Worm (Caenorhabditis elegans) whole organism, young adult: ENCODE data around the gene dmd-7.

Experiments
- B0336.3 ChIP-seq: fragments of 200-800 bp; sonication (Bioruptor generic); IDR thresholded peaks from 2 replicates; pipeline ENCODE4 v1.3.6; 2022; ENCODE audit warnings: missing genetic modification characterization, missing compliant biosample characterization
- F33H1.4 ChIP-seq: fragments of 200-800 bp; sonication (Bioruptor generic); IDR thresholded peaks from 2 replicates; pipeline ENCODE4 v1.3.6; 2022; ENCODE audit warnings: missing genetic modification reagents, missing genetic modification characterization, missing compliant biosample characterization
- F52B5.7 ChIP-seq: sonication (generic microtip); optimal IDR thresholded peaks from 2 replicates; lab custom pipeline; 2016; ENCODE audit warnings: mild to moderate bottlenecking, missing genetic modification characterization, missing compliant biosample characterization
- F57A8.1 ChIP-seq: fragments of 200-800 bp; sonication (Bioruptor generic); optimal IDR thresholded peaks from 2 replicates; lab custom pipeline; 2018; ENCODE audit warnings: mild to moderate bottlenecking, missing genetic modification characterization, moderate library complexity, missing compliant biosample characterization
- K11D2.4 ChIP-seq: fragments of 200-800 bp; sonication (Bioruptor generic); IDR thresholded peaks from 2 replicates; pipeline ENCODE4 v1.3.6; 2022; ENCODE audit warnings: missing genetic modification reagents, missing genetic modification characterization, missing compliant biosample characterization
- Y56A3A.18 ChIP-seq: fragments of 200-800 bp; sonication (Bioruptor generic); IDR thresholded peaks from 2 replicates; pipeline ENCODE4 v1.3.6; 2022; ENCODE audit warnings: missing genetic modification reagents, missing genetic modification characterization, missing compliant biosample characterization
- ama-1 ChIP-seq, 3 experiments: fragments of 150-350 bp in 1 of 3; sonication (generic microtip) in 2 of 3; optimal IDR thresholded peaks; 2 replicates each; lab custom pipeline; 2014 to 2018; ENCODE audit warnings: missing biosample characterization in 2 of 3, missing genetic modification characterization in 2 of 3, missing genetic modification reagents in 2 of 3
- aptf-3 ChIP-seq: fragments of 200-800 bp; sonication (Bioruptor generic); IDR thresholded peaks from 2 replicates; pipeline ENCODE4 v1.3.6; 2022; ENCODE audit warnings: missing genetic modification characterization, missing compliant biosample characterization
- athp-1 ChIP-seq: sonication (generic microtip); optimal IDR thresholded peaks from 2 replicates; lab custom pipeline; 2017; ENCODE audit warnings: mild to moderate bottlenecking, missing genetic modification characterization, missing compliant biosample characterization
- cebp-1 ChIP-seq, 2 experiments: fragments of 200-800 bp in 1 of 2; sonication (Bioruptor generic) in 1 of 2; sonication (generic microtip) in 1 of 2; IDR thresholded peaks in 1 of 2; optimal IDR thresholded peaks in 1 of 2; 2 replicates each; pipeline versions ENCODE4 v1.3.6 to Lab custom; 2017 to 2022; ENCODE audit warnings: missing compliant biosample characterization in 2 of 2, missing genetic modification characterization in 2 of 2, mild to moderate bottlenecking in 1 of 2, missing genetic modification reagents in 1 of 2, moderate library complexity in 1 of 2
- cebp-2 ChIP-seq: fragments of 200-800 bp; sonication (Bioruptor generic); IDR thresholded peaks from 2 replicates; pipeline ENCODE4 v1.3.6; 2022; ENCODE audit warnings: missing genetic modification characterization, missing compliant biosample characterization
- chd-7 ChIP-seq: sonication (generic microtip); optimal IDR thresholded peaks from 2 replicates; lab custom pipeline; 2016; ENCODE audit warnings: mild to moderate bottlenecking, missing genetic modification characterization, moderate library complexity, missing compliant biosample characterization
- dpff-1 ChIP-seq: sonication (generic microtip); optimal IDR thresholded peaks from 2 replicates; lab custom pipeline; 2017; ENCODE audit warnings: mild to moderate bottlenecking, missing genetic modification characterization, missing compliant biosample characterization
- efl-1 ChIP-seq: fragments of 150-350 bp; optimal IDR thresholded peaks from 2 replicates; lab custom pipeline; 2014; ENCODE audit warnings: missing biosample characterization, missing genetic modification reagents, missing genetic modification characterization
- him-1 ChIP-seq: sonication (generic microtip); optimal IDR thresholded peaks from 2 replicates; lab custom pipeline; 2016; ENCODE audit warnings: missing genotype, missing genetic modification reagents, missing genetic modification characterization, missing compliant biosample characterization
- let-607 ChIP-seq, 2 experiments: fragments of 200-800 bp in 1 of 2; sonication (Bioruptor generic) in 1 of 2; sonication (generic microtip) in 1 of 2; optimal IDR thresholded peaks; 2 replicates each; lab custom pipeline; 2016 to 2018; ENCODE audit warnings: mild to moderate bottlenecking in 2 of 2, missing compliant biosample characterization in 2 of 2, missing genetic modification characterization in 2 of 2, moderate library complexity in 2 of 2, missing genotype in 1 of 2
- lir-1 ChIP-seq: fragments of 200-800 bp; sonication (Bioruptor generic); conservative IDR thresholded peaks from 2 replicates; pipeline ENCODE4 v1.3.6; 2022; ENCODE audit warnings: missing genetic modification reagents, missing genetic modification characterization, missing compliant biosample characterization
- lsl-1 ChIP-seq: fragments of 200-800 bp; sonication (Bioruptor generic); optimal IDR thresholded peaks from 2 replicates; lab custom pipeline; 2018; ENCODE audit warnings: mild to moderate bottlenecking, missing genetic modification characterization, moderate library complexity, missing compliant biosample characterization
- madf-10 ChIP-seq: sonication (generic microtip); optimal IDR thresholded peaks from 2 replicates; lab custom pipeline; 2016; ENCODE audit warnings: mild to moderate bottlenecking, missing genetic modification characterization, missing compliant biosample characterization
- madf-6 ChIP-seq: fragments of 200-800 bp; sonication (Bioruptor generic); IDR thresholded peaks from 2 replicates; pipeline ENCODE4 v1.3.6; 2022; ENCODE audit warnings: missing genetic modification reagents, missing genetic modification characterization, missing compliant biosample characterization
- mcd-1 ChIP-seq: fragments of 200-800 bp; sonication (Bioruptor generic); IDR thresholded peaks from 2 replicates; pipeline ENCODE4 v1.3.6; 2022; ENCODE audit warnings: missing genetic modification reagents, missing genetic modification characterization, missing compliant biosample characterization
- nfya-1 ChIP-seq: sonication (generic microtip); optimal IDR thresholded peaks from 2 replicates; lab custom pipeline; 2017; ENCODE audit warnings: antibody characterized with exemption, missing compliant biosample characterization, missing genetic modification characterization, borderline replicate concordance; ENCODE audit not compliant: insufficient read depth
- nfya-2 ChIP-seq: fragments of 200-800 bp; sonication (Bioruptor generic); IDR thresholded peaks from 2 replicates; pipeline ENCODE4 v1.3.6; 2022; ENCODE audit warnings: missing genetic modification reagents, missing genetic modification characterization, missing compliant biosample characterization
- nfyb-1 ChIP-seq: fragments of 200-800 bp; sonication (Bioruptor generic); IDR thresholded peaks from 2 replicates; pipeline ENCODE4 v1.3.6; 2022; ENCODE audit warnings: missing genetic modification reagents, missing genetic modification characterization, missing compliant biosample characterization
- nhr-80 ChIP-seq: sonication (generic microtip); optimal IDR thresholded peaks from 2 replicates; lab custom pipeline; 2016; ENCODE audit warnings: missing genetic modification characterization, missing compliant biosample characterization
- nhr-90 ChIP-seq: sonication (generic microtip); optimal IDR thresholded peaks from 2 replicates; lab custom pipeline; 2016; ENCODE audit warnings: missing genotype, mild to moderate bottlenecking, missing genetic modification characterization, missing compliant biosample characterization
- rcor-1 ChIP-seq: fragments of 200-800 bp; sonication (Bioruptor generic); IDR thresholded peaks from 2 replicates; pipeline ENCODE4 v1.3.6; 2022; ENCODE audit warnings: missing genetic modification reagents, missing genetic modification characterization, missing compliant biosample characterization
- snpc-3.4 ChIP-seq: sonication (generic microtip); optimal IDR thresholded peaks from 2 replicates; lab custom pipeline; 2017; ENCODE audit warnings: missing genetic modification characterization, mild to moderate bottlenecking, missing compliant biosample characterization, antibody characterized with exemption, moderate library complexity, missing genotype, missing genetic modification reagents
- snpc-4 ChIP-seq, 5 experiments: fragments of 150-350 bp in 1 of 5; sonication (generic microtip) in 4 of 5; optimal IDR thresholded peaks; 2 replicates each; lab custom pipeline; 2014 to 2018; ENCODE audit warnings: missing genetic modification characterization in 5 of 5, missing biosample characterization in 3 of 5, antibody characterized with exemption in 2 of 5, mild to moderate bottlenecking in 2 of 5, missing compliant biosample characterization in 2 of 5, missing genotype in 2 of 5, moderate library complexity in 2 of 5, missing genetic modification reagents in 1 of 5
- unc-130 ChIP-seq: sonication (generic microtip); optimal IDR thresholded peaks from 2 replicates; lab custom pipeline; 2016; ENCODE audit warnings: missing genetic modification reagents, missing genetic modification characterization, missing compliant biosample characterization
- unc-62 ChIP-seq: fragments of 150-350 bp; optimal IDR thresholded peaks from 2 replicates; lab custom pipeline; 2014; ENCODE audit warnings: missing biosample characterization, missing genetic modification reagents, missing genetic modification characterization
- zim-3 ChIP-seq: sonication (generic microtip); optimal IDR thresholded peaks from 2 replicates; lab custom pipeline; 2017; ENCODE audit warnings: mild to moderate bottlenecking, missing genetic modification characterization, moderate library complexity, missing compliant biosample characterization
- ztf-22 ChIP-seq: fragments of 200-800 bp; sonication (Bioruptor generic); optimal IDR thresholded peaks from 2 replicates; lab custom pipeline; 2018; ENCODE audit warnings: mild to moderate bottlenecking, missing genetic modification characterization, moderate library complexity, missing compliant biosample characterization
- ztf-25 ChIP-seq: fragments of 200-800 bp; sonication (Bioruptor generic); IDR thresholded peaks from 2 replicates; pipeline ENCODE4 v1.3.6; 2022; ENCODE audit warnings: missing genetic modification reagents, missing genetic modification characterization, missing compliant biosample characterization
- ztf-26 ChIP-seq: sonication (generic microtip); optimal IDR thresholded peaks from 2 replicates; lab custom pipeline; 2017; ENCODE audit warnings: missing genetic modification characterization, missing compliant biosample characterization

The dmd-7 gene

ce11 chrV:6221292-6221691 is 25.4 kb upstream of the dmd-7 start (continued):
- peak; percentile 3 for TF ChIP-seq snpc-3.4 (tag; lab: Kevin White, UChicago)
- TF ChIP-seq athp-1 (tag; lab: Kevin White, UChicago), result peak; percentile 43

ce11 chrV:6222171-6222733 is 24.5 kb upstream of the dmd-7 start:
- TF ChIP-seq let-607 (tag; optimal IDR thresholded peaks at IDR 0.05; lab: Kevin White, UChicago) (no peak), nhr-80 (tag; lab: Kevin White, UChicago) (no peak), F57A8.1 (no peak), B0336.3 (GFP tag; lab: Robert Waterston, UW) (peak; percentile 14; the same call in 1 of the 2 replicates), nfyb-1 (GFP tag; lab: Robert Waterston, UW) (0 out of 2 replicates have a peak, but pooled peaks have one; percentile 49), Y56A3A.18 (GFP tag; lab: Robert Waterston, UW) (peak; percentile 80), nfya-1 (tag; lab: Kevin White, UChicago) (no peak), nhr-90 (no peak), ztf-26 (tag; lab: Kevin White, UChicago) (no peak), F33H1.4 (GFP tag; lab: Robert Waterston, UW) (no peak), rcor-1 (GFP tag; lab: Robert Waterston, UW) (peak; percentile 5; the same call in 1 of the 2 replicates), madf-10 (tag; lab: Kevin White, UChicago) (no peak), ztf-25 (no peak), nfya-2 (GFP tag; lab: Robert Waterston, UW) (0 out of 2 replicates have a peak, but pooled peaks have one; percentile 27), ama-1 (optimal IDR thresholded peaks at IDR 0.05; lab: Kevin White, UChicago) (peak; percentile 65), ama-1 (GFP tag; optimal IDR thresholded peaks at IDR 0.05; lab: Kevin White, UChicago) (peak in 1 of 2 experiments; percentile 69), F52B5.7 (peak; percentile 30), K11D2.4 (peak; percentile 22; the same call in 1 of the 2 replicates), unc-62 (GFP tag; lab: Kevin White, UChicago) (no peak), chd-7 (tag; lab: Kevin White, UChicago) (peak; percentile 65), him-1 (tag; lab: Kevin White, UChicago) (no peak), aptf-3 (GFP tag; lab: Robert Waterston, UW) (0 out of 2 replicates have a peak, but pooled peaks have one; percentile 6), efl-1 (GFP tag; lab: Kevin White, UChicago) (no peak), ztf-22 (no peak), cebp-2 (GFP tag; lab: Robert Waterston, UW) (0 out of 2 replicates have a peak, but pooled peaks have one; percentile 2), zim-3 (tag; lab: Kevin White, UChicago) (peak; percentile 88), lir-1 (no peak), dpff-1 (tag; lab: Kevin White, UChicago) (no peak), snpc-4 (GFP tag; optimal IDR thresholded peaks at IDR 0.05; lab: Kevin White, UChicago) (no peak), snpc-4 (tag; optimal IDR thresholded peaks at IDR 0.05; lab: Kevin White, UChicago) (no peak), lsl-1 (GFP tag; lab: Kevin White, UChicago) (no peak), mcd-1 (GFP tag; lab: Robert Waterston, UW) (peak; percentile 34; the same call in 1 of the 2 replicates), madf-6 (GFP tag; lab: Robert Waterston, UW) (no peak; the same call in 1 of the 2 replicates), cebp-1 (GFP tag; IDR thresholded peaks at IDR 0.05; lab: Robert Waterston, UW) (0 out of 2 replicates have a peak, but pooled peaks have one; percentile 25), cebp-1 (tag; optimal IDR thresholded peaks at IDR 0.05; lab: Kevin White, UChicago) (no peak), unc-130 (no peak)
